Fruit fly (Drosophila melanogaster) whole organism: ENCODE results near the gene Spn85F.

Source experiments
- CG8478 ChIP-seq: fragments of >200 bp; optimal IDR thresholded peaks from 2 replicates; lab custom pipeline; 2018; ENCODE audit warnings: inconsistent platforms
- Dll ChIP-seq: fragments of >200 bp; optimal IDR thresholded peaks from 2 replicates; lab custom pipeline; 2017
- pan ChIP-seq: fragments of >200 bp; optimal IDR thresholded peaks from 2 replicates; lab custom pipeline; 2017
- psq ChIP-seq: fragments of >200 bp; optimal IDR thresholded peaks from 2 replicates; lab custom pipeline; 2017
- usp ChIP-seq: fragments of >200 bp; optimal IDR thresholded peaks from 2 replicates; lab custom pipeline; 2017; ENCODE audit warnings: missing biosample characterization, missing genetic modification characterization, mixed read lengths

DNA sequence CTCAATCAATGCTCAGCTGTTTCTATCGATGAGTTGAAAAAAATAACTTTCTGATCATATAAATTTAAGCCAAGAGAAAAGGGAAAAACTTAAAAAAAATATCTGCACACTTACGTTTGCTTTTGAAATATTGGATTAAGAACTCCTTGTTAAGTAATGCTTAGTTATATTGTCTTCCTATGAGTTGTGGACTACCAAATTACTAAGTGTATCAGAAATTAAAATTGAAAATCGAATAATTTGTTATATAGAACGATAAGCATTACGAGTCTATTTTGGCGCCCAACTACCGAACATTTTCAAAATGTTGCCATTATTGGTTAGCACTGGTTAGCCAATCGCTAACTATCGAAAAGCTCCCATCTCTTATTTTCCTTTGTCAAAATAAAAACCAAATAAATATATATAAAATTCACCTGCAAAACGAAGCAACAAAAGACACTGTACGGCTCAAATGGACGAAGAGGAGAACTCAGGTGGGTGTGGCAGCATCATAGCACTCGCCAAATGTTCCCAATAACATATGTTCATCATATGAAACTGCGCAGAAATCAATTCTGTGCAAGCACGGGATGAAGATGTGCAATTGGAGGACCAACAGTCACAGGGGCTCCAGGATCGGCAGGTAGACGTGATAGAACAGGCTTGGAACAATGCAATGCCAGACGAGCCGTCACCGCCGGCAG lies 52.0 kb downstream of the Spn85F start, which contains the start of gene ohgt:
- TF ChIP-seq Dll (lab: Kevin White, UChicago) (no peak), psq (no peak), CG8478 (lab: Kevin White, UChicago) (no peak), usp (no peak), pan (lab: Kevin White, UChicago) (no peak)
